Worm (Caenorhabditis elegans) whole organism, late embryonic: Measurements from ENCODE around the gene srh-11.

ENCODE experiments used
- C38D4.7 ChIP-seq: fragments of 200-800 bp; sonication (Bioruptor generic); optimal IDR thresholded peaks from 2 replicates; lab custom pipeline; 2018; ENCODE audit warnings: mild to moderate bottlenecking, missing genetic modification characterization, moderate library complexity, missing compliant biosample characterization
- K02D7.2 ChIP-seq: sonication (generic microtip); optimal IDR thresholded peaks from 2 replicates; lab custom pipeline; 2017; ENCODE audit warnings: mild to moderate bottlenecking, missing genetic modification characterization, missing compliant biosample characterization
- ceh-18 ChIP-seq: sonication (generic microtip); optimal IDR thresholded peaks from 2 replicates; lab custom pipeline; 2016; ENCODE audit warnings: missing genetic modification characterization, missing compliant biosample characterization
- ceh-2 ChIP-seq: sonication (generic microtip); optimal IDR thresholded peaks from 2 replicates; lab custom pipeline; 2016; ENCODE audit warnings: missing genotype, missing genetic modification characterization, missing compliant biosample characterization
- ceh-22 ChIP-seq: sonication (generic microtip); optimal IDR thresholded peaks from 2 replicates; lab custom pipeline; 2017; ENCODE audit warnings: missing biosample characterization, missing genetic modification characterization
- ceh-31 ChIP-seq: sonication (generic microtip); optimal IDR thresholded peaks from 2 replicates; lab custom pipeline; 2016; ENCODE audit warnings: missing genetic modification characterization, missing compliant biosample characterization
- ceh-34 ChIP-seq: sonication (generic microtip); optimal IDR thresholded peaks from 2 replicates; lab custom pipeline; 2016; ENCODE audit warnings: mild to moderate bottlenecking, missing genetic modification characterization, missing compliant biosample characterization
- ceh-48 ChIP-seq: sonication (generic microtip); optimal IDR thresholded peaks from 2 replicates; lab custom pipeline; 2016; ENCODE audit warnings: missing genetic modification characterization, inconsistent platforms, missing compliant biosample characterization
- ceh-9 ChIP-seq: sonication (generic microtip); optimal IDR thresholded peaks from 2 replicates; lab custom pipeline; 2016; ENCODE audit warnings: mild to moderate bottlenecking, missing genetic modification characterization, inconsistent platforms, missing compliant biosample characterization
- che-1 ChIP-seq: sonication (generic microtip); optimal IDR thresholded peaks from 2 replicates; lab custom pipeline; 2016; ENCODE audit warnings: mild to moderate bottlenecking, missing genetic modification characterization, missing compliant biosample characterization
- dmd-4 ChIP-seq: sonication (generic microtip); optimal IDR thresholded peaks from 2 replicates; lab custom pipeline; 2016; ENCODE audit warnings: borderline replicate concordance, missing genetic modification characterization, missing compliant biosample characterization
- dve-1 ChIP-seq: sonication (generic microtip); optimal IDR thresholded peaks from 2 replicates; lab custom pipeline; 2017; ENCODE audit warnings: antibody characterized with exemption, mild to moderate bottlenecking, missing genetic modification characterization, missing compliant biosample characterization
- elt-2 ChIP-seq: sonication (generic microtip); optimal IDR thresholded peaks from 2 replicates; lab custom pipeline; 2016; ENCODE audit warnings: missing genetic modification reagents, missing genetic modification characterization, missing compliant biosample characterization
- elt-4 ChIP-seq: sonication (generic microtip); optimal IDR thresholded peaks from 2 replicates; lab custom pipeline; 2016; ENCODE audit warnings: missing genetic modification characterization, missing compliant biosample characterization
- ets-4 ChIP-seq: sonication (generic microtip); optimal IDR thresholded peaks from 2 replicates; lab custom pipeline; 2016; ENCODE audit warnings: missing genetic modification characterization, missing compliant biosample characterization
- eyg-1 ChIP-seq: sonication (generic microtip); optimal IDR thresholded peaks from 2 replicates; lab custom pipeline; 2016; ENCODE audit warnings: missing genotype, missing genetic modification characterization, missing compliant biosample characterization
- fax-1 ChIP-seq: sonication (generic microtip); optimal IDR thresholded peaks from 2 replicates; lab custom pipeline; 2016; ENCODE audit warnings: missing genotype, missing genetic modification characterization, missing compliant biosample characterization
- fkh-10 ChIP-seq: fragments of 150-350 bp; optimal IDR thresholded peaks from 2 replicates; lab custom pipeline; 2014; ENCODE audit warnings: missing biosample characterization, missing genetic modification reagents, missing genetic modification characterization
- hlh-13 ChIP-seq: fragments of 200-800 bp; sonication (Bioruptor generic); optimal IDR thresholded peaks from 2 replicates; lab custom pipeline; 2018; ENCODE audit warnings: mild to moderate bottlenecking, missing genetic modification characterization, missing compliant biosample characterization
- hlh-15 ChIP-seq: sonication (generic microtip); optimal IDR thresholded peaks from 2 replicates; lab custom pipeline; 2016; ENCODE audit warnings: missing genetic modification characterization, missing compliant biosample characterization
- hlh-30 ChIP-seq: sonication (generic microtip); optimal IDR thresholded peaks from 2 replicates; lab custom pipeline; 2017; ENCODE audit warnings: antibody characterized with exemption, missing genetic modification characterization, missing compliant biosample characterization; ENCODE audit not compliant: insufficient read depth
- hlh-6 ChIP-seq: sonication (generic microtip); optimal IDR thresholded peaks from 2 replicates; lab custom pipeline; 2016; ENCODE audit warnings: missing genotype, missing genetic modification characterization, missing compliant biosample characterization
- hlh-8 ChIP-seq: sonication (generic microtip); optimal IDR thresholded peaks from 2 replicates; lab custom pipeline; 2016; ENCODE audit warnings: missing genotype, missing genetic modification characterization, missing compliant biosample characterization
- lim-6 ChIP-seq: sonication (generic microtip); optimal IDR thresholded peaks from 2 replicates; lab custom pipeline; 2016; ENCODE audit warnings: missing genetic modification characterization, missing compliant biosample characterization
- lin-11 ChIP-seq: fragments of 200-800 bp; sonication (Bioruptor generic); optimal IDR thresholded peaks from 2 replicates; lab custom pipeline; 2018; ENCODE audit warnings: mild to moderate bottlenecking, missing genetic modification characterization, missing compliant biosample characterization
- nfya-1 ChIP-seq: sonication (generic microtip); optimal IDR thresholded peaks from 2 replicates; lab custom pipeline; 2017; ENCODE audit warnings: missing genetic modification characterization, mild to moderate bottlenecking, missing compliant biosample characterization, antibody characterized with exemption, moderate library complexity
- npax-4 ChIP-seq: sonication (generic microtip); optimal IDR thresholded peaks from 2 replicates; lab custom pipeline; 2016; ENCODE audit warnings: missing genetic modification characterization, missing compliant biosample characterization
- pag-3 ChIP-seq: sonication (generic microtip); optimal IDR thresholded peaks from 2 replicates; lab custom pipeline; 2016; ENCODE audit warnings: missing compliant biosample characterization, missing genetic modification characterization, borderline replicate concordance
- pha-2 ChIP-seq: sonication (generic microtip); optimal IDR thresholded peaks from 2 replicates; lab custom pipeline; 2017; ENCODE audit warnings: mild to moderate bottlenecking, missing genetic modification characterization, missing compliant biosample characterization
- pros-1 ChIP-seq: fragments of 150-350 bp; optimal IDR thresholded peaks from 2 replicates; lab custom pipeline; 2014; ENCODE audit warnings: missing biosample characterization, missing genetic modification reagents, missing genetic modification characterization
- ref-2 ChIP-seq: sonication (generic microtip); optimal IDR thresholded peaks from 2 replicates; lab custom pipeline; 2016; ENCODE audit warnings: missing genetic modification characterization, missing compliant biosample characterization
- rnt-1 ChIP-seq: sonication (generic microtip); optimal IDR thresholded peaks from 2 replicates; lab custom pipeline; 2016; ENCODE audit warnings: missing genetic modification characterization, missing compliant biosample characterization
- sdc-2 ChIP-seq: sonication (generic microtip); optimal IDR thresholded peaks from 2 replicates; lab custom pipeline; 2016; ENCODE audit warnings: missing genotype, missing genetic modification characterization, missing compliant biosample characterization
- tbx-2 ChIP-seq: sonication (generic microtip); optimal IDR thresholded peaks from 2 replicates; lab custom pipeline; 2016; ENCODE audit warnings: missing genetic modification characterization, missing compliant biosample characterization
- tbx-7 ChIP-seq: sonication (generic microtip); optimal IDR thresholded peaks from 2 replicates; lab custom pipeline; 2016; ENCODE audit warnings: missing genotype, missing genetic modification characterization, missing compliant biosample characterization
- ttx-3 ChIP-seq: sonication (generic microtip); optimal IDR thresholded peaks from 2 replicates; lab custom pipeline; 2016; ENCODE audit warnings: missing genetic modification reagents, missing genetic modification characterization, missing compliant biosample characterization
- unc-42 ChIP-seq: sonication (generic microtip); optimal IDR thresholded peaks from 2 replicates; lab custom pipeline; 2016; ENCODE audit warnings: missing genotype, missing genetic modification characterization, missing compliant biosample characterization
- unc-55 ChIP-seq: sonication (generic microtip); optimal IDR thresholded peaks from 2 replicates; lab custom pipeline; 2017; ENCODE audit warnings: missing biosample characterization, missing genetic modification reagents, missing genetic modification characterization
- unc-86 ChIP-seq: sonication (generic microtip); optimal IDR thresholded peaks from 2 replicates; lab custom pipeline; 2016; ENCODE audit warnings: missing genetic modification characterization, missing compliant biosample characterization
- ztf-16 ChIP-seq: sonication (generic microtip); optimal IDR thresholded peaks from 2 replicates; lab custom pipeline; 2017; ENCODE audit warnings: missing genetic modification characterization, missing compliant biosample characterization

srh-11 gene

ce11 chrX:8302299-8302698, 16.6 kb downstream of the srh-11 start, which contains the start of gene inx-5:
inx-5 (minus strand) TSS chrX:8302399.
- no peak for TF ChIP-seq C38D4.7
- no peak for TF ChIP-seq pag-3
- no peak for TF ChIP-seq unc-42
- TF ChIP-seq pros-1 (tag; lab: Kevin White, UChicago): no peak
- no peak for TF ChIP-seq che-1 (tag; lab: Kevin White, UChicago)
- no peak for TF ChIP-seq ets-4
- TF ChIP-seq, all 69 proteins: peak for 0

DNA sequence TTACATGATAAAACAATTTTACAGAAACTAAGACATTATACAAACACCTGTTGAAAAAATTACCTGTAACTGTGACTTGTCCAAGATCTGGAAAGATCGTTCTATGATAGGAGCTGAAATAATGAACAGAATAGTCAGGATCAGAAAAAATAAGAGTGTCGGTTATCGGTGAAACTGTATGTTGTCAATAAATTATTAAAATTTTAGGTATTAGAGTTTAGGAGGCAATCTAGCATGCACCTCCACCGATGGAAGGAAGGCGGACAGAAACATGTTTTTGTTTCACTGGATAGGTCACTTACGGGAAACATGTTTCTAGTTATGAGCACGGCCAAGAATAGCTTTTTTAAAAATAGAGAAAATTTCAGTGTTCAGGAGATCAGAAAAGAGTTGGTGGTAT, 19.3 kb downstream of the srh-11 start, which contains the start of gene ced-13:
ced-13 (minus strand) TSS at position 101 of the 400 bp plus-strand sequence.
- TF ChIP-seq elt-4 (tag; lab: Kevin White, UChicago) (no peak), lin-11 (tag; lab: Kevin White, UChicago) (no peak), dmd-4 (tag; lab: Kevin White, UChicago) (no peak), lim-6 (no peak), unc-86 (tag; lab: Kevin White, UChicago) (no peak), fax-1 (tag; lab: Kevin White, UChicago) (no peak), hlh-13 (GFP tag; lab: Kevin White, UChicago) (no peak), ceh-9 (no peak), hlh-30 (no peak), ceh-22 (tag; lab: Kevin White, UChicago) (no peak), npax-4 (no peak), che-1 (tag; lab: Kevin White, UChicago) (no peak)

ce11 chrX:8297333-8297732, 21.5 kb downstream of the srh-11 start:
- TF ChIP-seq unc-86 (tag; lab: Kevin White, UChicago): no peak

DNA sequence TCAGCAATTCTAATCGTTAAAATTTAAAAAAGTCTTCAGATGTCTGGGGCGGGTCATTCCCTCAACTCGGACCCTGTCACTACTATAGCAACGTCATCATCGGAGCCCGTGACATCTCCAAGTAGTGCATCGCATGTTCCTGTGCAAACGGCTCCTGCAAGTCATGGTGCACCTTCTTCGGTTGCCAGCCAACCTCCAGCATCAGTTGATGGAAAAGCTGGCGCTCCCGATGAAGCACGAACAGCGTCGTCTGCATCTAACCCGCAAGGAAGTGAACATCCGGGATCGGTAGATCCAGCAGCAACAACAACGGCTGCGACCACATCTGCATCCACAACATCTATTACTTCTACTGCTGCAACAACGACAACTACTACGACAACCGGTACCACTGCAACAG, 24.3 kb downstream of the srh-11 start, which contains the start of gene R09F10.3:
R09F10.3 (plus strand) TSS at position 40 of the 400 bp plus-strand sequence.
- TF ChIP-seq unc-42 (no peak), dmd-4 (tag; lab: Kevin White, UChicago) (no peak), lim-6 (no peak), hlh-8 (tag; lab: Kevin White, UChicago) (no peak), elt-2 (tag; lab: Kevin White, UChicago) (no peak), hlh-6 (tag; lab: Kevin White, UChicago) (no peak), pha-2 (tag; lab: Kevin White, UChicago) (no peak), ceh-34 (tag; lab: Kevin White, UChicago) (no peak), ceh-2 (tag; lab: Kevin White, UChicago) (no peak), ttx-3 (no peak), hlh-15 (no peak), che-1 (tag; lab: Kevin White, UChicago) (no peak), tbx-7 (tag; lab: Kevin White, UChicago) (no peak), K02D7.2 (no peak), ref-2 (no peak), ztf-16 (no peak)

DNA sequence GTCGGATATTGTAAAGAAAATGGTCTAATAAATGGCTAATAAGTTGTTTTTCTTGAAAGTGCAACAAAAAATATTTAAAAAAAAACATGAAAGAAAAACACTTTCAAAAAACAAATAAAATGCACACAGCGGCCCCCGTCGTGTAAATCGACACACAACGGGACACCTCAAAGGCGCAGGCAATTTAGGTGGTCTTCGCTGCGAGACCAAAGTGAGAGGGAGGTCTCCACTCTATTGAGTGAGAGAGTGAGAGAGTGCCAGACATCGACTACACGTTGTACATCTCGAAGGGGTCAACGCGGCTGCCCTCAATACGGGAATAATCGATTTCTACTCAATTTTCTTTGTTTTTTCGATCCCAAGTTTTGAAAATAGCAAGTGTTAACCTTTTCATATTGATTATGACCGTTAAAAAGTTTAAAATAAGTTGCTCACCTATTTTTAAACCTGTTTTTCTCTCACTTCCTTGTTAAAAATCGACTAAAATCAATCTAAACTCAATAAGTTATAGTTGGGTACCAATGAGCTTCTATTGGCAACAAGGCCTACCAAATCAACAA, 32.0 kb downstream of the srh-11 start, which contains the start of gene sec-16A.2:
sec-16A.2 (plus strand) TSS at position 510 of the 560 bp plus-strand sequence.
- TF ChIP-seq ttx-3: no peak
- TF ChIP-seq ceh-18 (tag; lab: Kevin White, UChicago): peak; percentile 55
- TF ChIP-seq rnt-1: peak; percentile 35
- TF ChIP-seq unc-42: peak; percentile 40
- peak; percentile 18 for TF ChIP-seq dve-1 (tag; lab: Kevin White, UChicago)
- peak; percentile 10 for TF ChIP-seq eyg-1 (tag; lab: Kevin White, UChicago)
- TF ChIP-seq lin-11 (tag; lab: Kevin White, UChicago): no peak
- TF ChIP-seq ceh-34 (tag; lab: Kevin White, UChicago): peak; percentile 82
- peak; percentile 77 for TF ChIP-seq unc-55
- peak; percentile 77 for TF ChIP-seq ref-2
- peak; percentile 36 for TF ChIP-seq pros-1 (tag; lab: Kevin White, UChicago)
- TF ChIP-seq tbx-2 (tag; lab: Kevin White, UChicago): peak; percentile 64
- TF ChIP-seq C38D4.7: no peak
- no peak for TF ChIP-seq hlh-6 (tag; lab: Kevin White, UChicago)
- TF ChIP-seq nfya-1: peak; percentile 69
- peak; percentile 16 for TF ChIP-seq ceh-48 (tag; lab: Kevin White, UChicago)
- peak; percentile 49 for TF ChIP-seq sdc-2 (tag; lab: Kevin White, UChicago)
- no peak for TF ChIP-seq fkh-10 (GFP tag; lab: Kevin White, UChicago)
- peak; percentile 11 for TF ChIP-seq hlh-30
- TF ChIP-seq fax-1 (tag; lab: Kevin White, UChicago): no peak
- TF ChIP-seq ceh-31 (tag; lab: Kevin White, UChicago): peak; percentile 80
- TF ChIP-seq ztf-16: no peak
- TF ChIP-seq ceh-2 (tag; lab: Kevin White, UChicago): peak; percentile 1
